Fruit fly (Drosophila melanogaster) whole organism, embryonic: Measurements from ENCODE around the gene CG9171.

Source experiments
- CG10462 ChIP-seq: fragments of 200-800 bp; sonication (Bioruptor generic); optimal IDR thresholded peaks from 2 replicates; lab custom pipeline; 2016; ENCODE audit warnings: missing biosample characterization, missing genetic modification characterization
- CG10979 ChIP-seq: fragments of 200-800 bp; sonication (Bioruptor generic); optimal IDR thresholded peaks from 2 replicates; lab custom pipeline; 2018; ENCODE audit warnings: missing biosample characterization, mild to moderate bottlenecking, missing genetic modification characterization, moderate library complexity
- CG12942 ChIP-seq: fragments of 200-800 bp; sonication (Bioruptor generic); optimal IDR thresholded peaks from 3 replicates; lab custom pipeline; 2016; ENCODE audit warnings: missing biosample characterization, missing genetic modification characterization
- CG13123 ChIP-seq: fragments of 200-800 bp; sonication (Bioruptor generic); optimal IDR thresholded peaks from 2 replicates; lab custom pipeline; 2016; ENCODE audit warnings: missing biosample characterization, missing genetic modification characterization
- CG15479 ChIP-seq: fragments of 200-800 bp; sonication (Bioruptor generic); optimal IDR thresholded peaks from 3 replicates; lab custom pipeline; 2019; ENCODE audit warnings: missing biosample characterization, mild to moderate bottlenecking, missing genetic modification characterization, moderate library complexity
- CG16779 ChIP-seq: fragments of 200-800 bp; sonication (Bioruptor generic); IDR thresholded peaks from 2 replicates; pipeline ENCODE4 v1.3.6; 2022; ENCODE audit warnings: missing biosample characterization, missing genetic modification characterization
- CG16815 ChIP-seq: fragments of 200-800 bp; sonication (Bioruptor generic); optimal IDR thresholded peaks from 3 replicates; lab custom pipeline; 2017; ENCODE audit warnings: missing biosample characterization, mild to moderate bottlenecking, missing genetic modification characterization
- CG16863 ChIP-seq: fragments of 200-800 bp; sonication (Bioruptor generic); optimal IDR thresholded peaks from 3 replicates; lab custom pipeline; 2016; ENCODE audit warnings: missing biosample characterization, missing genetic modification characterization
- CG17568 ChIP-seq: fragments of 200-800 bp; sonication (Bioruptor generic); optimal IDR thresholded peaks from 2 replicates; lab custom pipeline; 2018; ENCODE audit warnings: missing biosample characterization, mild to moderate bottlenecking, missing genetic modification characterization, moderate library complexity
- CG2712 ChIP-seq: fragments of 200-800 bp; optimal IDR thresholded peaks from 3 replicates; lab custom pipeline; 2019; ENCODE audit warnings: missing biosample characterization, mild to moderate bottlenecking, missing genetic modification characterization, moderate library complexity
- CG30020 ChIP-seq: fragments of 200-800 bp; optimal IDR thresholded peaks from 2 replicates; lab custom pipeline; 2019; ENCODE audit warnings: missing biosample characterization, mild to moderate bottlenecking, missing genetic modification characterization, moderate library complexity
- CG4730 ChIP-seq: fragments of 200-800 bp; sonication (Bioruptor generic); IDR thresholded peaks from 2 replicates; pipeline ENCODE4 v1.3.6; 2022; ENCODE audit warnings: missing biosample characterization, missing genetic modification characterization
- CG7357 ChIP-seq: fragments of 200-800 bp; sonication (Bioruptor generic); IDR thresholded peaks from 3 replicates; pipeline ENCODE4 v1.3.6; 2022; ENCODE audit warnings: missing biosample characterization, missing genetic modification characterization
- CG7556 ChIP-seq: fragments of 200-800 bp; sonication (Bioruptor generic); optimal IDR thresholded peaks from 2 replicates; lab custom pipeline; 2017; ENCODE audit warnings: missing biosample characterization, mild to moderate bottlenecking, missing genetic modification characterization
- CG8359 ChIP-seq: fragments of 200-800 bp; sonication (Bioruptor generic); optimal IDR thresholded peaks from 2 replicates; lab custom pipeline; 2017; ENCODE audit warnings: missing biosample characterization, mild to moderate bottlenecking, missing genetic modification characterization, borderline replicate concordance
- CG8924 ChIP-seq: fragments of 200-800 bp; optimal IDR thresholded peaks from 3 replicates; lab custom pipeline; 2019; ENCODE audit warnings: missing biosample characterization, mild to moderate bottlenecking, missing genetic modification characterization, moderate library complexity
- CG9437 ChIP-seq: fragments of 200-800 bp; sonication (Bioruptor generic); optimal IDR thresholded peaks from 2 replicates; lab custom pipeline; 2018; ENCODE audit warnings: missing biosample characterization, mild to moderate bottlenecking, missing genetic modification characterization
- CG9609 ChIP-seq: fragments of 200-800 bp; sonication (Bioruptor generic); optimal IDR thresholded peaks from 3 replicates; lab custom pipeline; 2016; ENCODE audit warnings: missing biosample characterization, missing genetic modification characterization
- Fer3 ChIP-seq: fragments of 200-800 bp; sonication (Bioruptor generic); optimal IDR thresholded peaks from 2 replicates; lab custom pipeline; 2018; ENCODE audit warnings: missing biosample characterization, mild to moderate bottlenecking, missing genetic modification characterization, moderate library complexity
- HLH54F ChIP-seq: fragments of 200-800 bp; sonication (Bioruptor generic); optimal IDR thresholded peaks from 3 replicates; lab custom pipeline; 2016; ENCODE audit warnings: missing biosample characterization, missing genetic modification characterization
- Mad ChIP-seq: fragments of 200-800 bp; sonication (Bioruptor generic); optimal IDR thresholded peaks from 2 replicates; lab custom pipeline; 2016; ENCODE audit warnings: missing biosample characterization, missing genetic modification characterization
- NC2β ChIP-seq: fragments of 200-800 bp; sonication (Bioruptor generic); optimal IDR thresholded peaks from 2 replicates; lab custom pipeline; 2016; ENCODE audit warnings: missing biosample characterization, missing genetic modification characterization
- NFAT ChIP-seq: fragments of 200-800 bp; sonication (Bioruptor generic); IDR thresholded peaks from 2 replicates; pipeline ENCODE4 v1.3.6; 2022; ENCODE audit warnings: missing biosample characterization, missing genetic modification characterization
- Scr ChIP-seq: fragments of 200-800 bp; sonication (Bioruptor generic); IDR thresholded peaks from 2 replicates; pipeline ENCODE4 v1.3.6; 2022; ENCODE audit warnings: missing biosample characterization, missing genetic modification characterization; ENCODE audit not compliant: partially characterized antibody
- Spps ChIP-seq: fragments of 200-800 bp; sonication (Bioruptor generic); optimal IDR thresholded peaks from 2 replicates; lab custom pipeline; 2018; ENCODE audit warnings: missing biosample characterization, mild to moderate bottlenecking, missing genetic modification characterization
- Vsx1 ChIP-seq: fragments of 200-800 bp; sonication (Bioruptor generic); optimal IDR thresholded peaks from 2 replicates; lab custom pipeline; 2017; ENCODE audit warnings: missing biosample characterization, mild to moderate bottlenecking, missing genetic modification characterization, missing genetic modification reagents
- Xbp1 ChIP-seq: fragments of 200-800 bp; sonication (Bioruptor generic); optimal IDR thresholded peaks from 3 replicates; lab custom pipeline; 2016; ENCODE audit warnings: missing biosample characterization, mild to moderate bottlenecking, missing genetic modification characterization
- chif ChIP-seq, 2 experiments: fragments of 200-800 bp; sonication (Bioruptor generic); optimal IDR thresholded peaks; 3 replicates each; lab custom pipeline; 2016; ENCODE audit warnings: missing biosample characterization in 2 of 2, missing genetic modification characterization in 2 of 2
- crc ChIP-seq: fragments of 200-800 bp; sonication (Bioruptor generic); optimal IDR thresholded peaks from 2 replicates; lab custom pipeline; 2016; ENCODE audit warnings: missing biosample characterization, missing genetic modification characterization
- dysf ChIP-seq: fragments of 200-800 bp; sonication (Bioruptor generic); IDR thresholded peaks from 3 replicates; pipeline ENCODE4 v1.3.6; 2022; ENCODE audit warnings: missing biosample characterization, missing genetic modification characterization
- esg ChIP-seq: fragments of 200-800 bp; sonication (Bioruptor generic); conservative IDR thresholded peaks from 2 replicates; pipeline ENCODE4 v1.3.6; 2022; ENCODE audit warnings: missing biosample characterization, missing genetic modification characterization
- fd102C ChIP-seq: fragments of 200-800 bp; sonication (Bioruptor generic); optimal IDR thresholded peaks from 2 replicates; lab custom pipeline; 2018; ENCODE audit warnings: missing biosample characterization, mild to moderate bottlenecking, missing genetic modification characterization, moderate library complexity
- fd3F ChIP-seq: fragments of 200-800 bp; sonication (Bioruptor generic); optimal IDR thresholded peaks from 2 replicates; lab custom pipeline; 2018; ENCODE audit warnings: missing biosample characterization, mild to moderate bottlenecking, missing genetic modification characterization, moderate library complexity
- fru ChIP-seq: fragments of >200 bp; optimal IDR thresholded peaks from 2 replicates; lab custom pipeline; 2017
- her ChIP-seq: fragments of 200-800 bp; sonication (Bioruptor generic); optimal IDR thresholded peaks from 2 replicates; lab custom pipeline; 2016; ENCODE audit warnings: missing biosample characterization, missing genetic modification characterization
- ind ChIP-seq: fragments of 200-800 bp; sonication (Bioruptor generic); optimal IDR thresholded peaks from 3 replicates; lab custom pipeline; 2016; ENCODE audit warnings: missing biosample characterization, missing genetic modification characterization
- lab ChIP-seq: fragments of 200-800 bp; sonication (Bioruptor generic); optimal IDR thresholded peaks from 3 replicates; lab custom pipeline; 2017; ENCODE audit warnings: missing biosample characterization, missing genetic modification characterization, mild to moderate bottlenecking, moderate library complexity, missing genetic modification reagents
- lola ChIP-seq, 3 experiments: fragments of >200 bp in 2 of 3; fragments of 200-800 bp in 1 of 3; sonication (Bioruptor generic) in 1 of 3; optimal IDR thresholded peaks; 2 replicates each; lab custom pipeline; 2017 to 2019; ENCODE audit warnings: missing biosample characterization in 3 of 3, missing genetic modification characterization in 3 of 3, mild to moderate bottlenecking in 1 of 3, moderate library complexity in 1 of 3
- maf-S ChIP-seq: fragments of 200-800 bp; sonication (Bioruptor generic); optimal IDR thresholded peaks from 2 replicates; lab custom pipeline; 2016; ENCODE audit warnings: missing biosample characterization, missing genetic modification characterization
- nau ChIP-seq: fragments of 200-800 bp; sonication (Bioruptor generic); optimal IDR thresholded peaks from 3 replicates; lab custom pipeline; 2017; ENCODE audit warnings: missing biosample characterization, mild to moderate bottlenecking, missing genetic modification characterization, missing genetic modification reagents
- nmo ChIP-seq: fragments of 200-800 bp; sonication (Bioruptor generic); optimal IDR thresholded peaks from 2 replicates; lab custom pipeline; 2018; ENCODE audit warnings: missing biosample characterization, mild to moderate bottlenecking, missing genetic modification characterization, moderate library complexity
- oc ChIP-seq: fragments of 200-800 bp; sonication (Bioruptor generic); optimal IDR thresholded peaks from 2 replicates; lab custom pipeline; 2018; ENCODE audit warnings: missing biosample characterization, mild to moderate bottlenecking, missing genetic modification characterization, moderate library complexity
- p53 ChIP-seq: fragments of 200-800 bp; sonication (Bioruptor generic); optimal IDR thresholded peaks from 2 replicates; lab custom pipeline; 2016; ENCODE audit warnings: missing biosample characterization, missing genetic modification characterization
- peb ChIP-seq: fragments of 200-800 bp; sonication (Bioruptor generic); IDR thresholded peaks from 2 replicates; pipeline ENCODE4 v1.3.6; 2022; ENCODE audit warnings: missing biosample characterization, missing genetic modification characterization
- row ChIP-seq: fragments of 200-800 bp; sonication (Bioruptor generic); IDR thresholded peaks from 3 replicates; pipeline ENCODE4 v1.3.6; 2022; ENCODE audit warnings: missing biosample characterization, missing genetic modification characterization
- sc ChIP-seq, 3 experiments: fragments of >200 bp in 2 of 3; fragments of 200-800 bp in 1 of 3; sonication (Bioruptor generic) in 1 of 3; optimal IDR thresholded peaks; 2 replicates in 2 of 3; 3 replicates in 1 of 3; lab custom pipeline; 2017; ENCODE audit warnings: mild to moderate bottlenecking in 1 of 3, missing biosample characterization in 1 of 3, missing genetic modification characterization in 1 of 3, missing genetic modification reagents in 1 of 3
- sens ChIP-seq: fragments of 200-800 bp; sonication (Bioruptor generic); peaks from one replicate; lab custom pipeline; 2016; ENCODE audit warnings: missing biosample characterization, missing genetic modification characterization
- sr ChIP-seq: fragments of 200-800 bp; sonication (Bioruptor generic); IDR thresholded peaks from 3 replicates; pipeline ENCODE4 v1.3.6; 2022; ENCODE audit warnings: missing biosample characterization, missing genetic modification characterization
- ssp ChIP-seq: fragments of 200-800 bp; sonication (Bioruptor generic); IDR thresholded peaks from 2 replicates; pipeline ENCODE4 v1.3.6; 2022; ENCODE audit warnings: missing biosample characterization, missing genetic modification characterization
- wor ChIP-seq: fragments of 200-800 bp; sonication (Bioruptor generic); IDR thresholded peaks from 2 replicates; pipeline ENCODE4 v1.3.6; 2022; ENCODE audit warnings: missing biosample characterization, missing genetic modification characterization

Gene CG9171

dm6 chr2L:5743537-5744148 lies 56.4 kb downstream of the CG9171 start (continued):
- TF ChIP-seq NFAT (GFP tag; lab: Robert Waterston, UW) (no peak), CG10462 (GFP tag; lab: Kevin White, UChicago) (no peak), sens (GFP tag; lab: Kevin White, UChicago) (peak; percentile 73), sr (GFP tag; lab: Robert Waterston, UW) (no peak), Fer3 (tag; lab: Kevin White, UChicago) (no peak), CG10979 (tag; lab: Kevin White, UChicago) (no peak), CG8924 (tag; lab: Kevin White, UChicago) (peak; percentile 33), sc (optimal IDR thresholded peaks at IDR 0.05; lab: Kevin White, UChicago) (no peak), sc (GFP tag; optimal IDR thresholded peaks at IDR 0.05; lab: Kevin White, UChicago) (no peak), oc (tag; lab: Kevin White, UChicago) (no peak), dysf (GFP tag; lab: Robert Waterston, UW) (peak; percentile 32; the same call in 1 of the 3 replicates), CG9609 (GFP tag; lab: Kevin White, UChicago) (no peak), esg (GFP tag; lab: Robert Waterston, UW) (0 out of 2 replicates have a peak, but pooled peaks have one; percentile 12), CG30020 (tag; lab: Kevin White, UChicago) (no peak), CG9437 (GFP tag; lab: Kevin White, UChicago) (peak; percentile 12), ssp (no peak), CG8359 (no peak), fru (lab: Kevin White, UChicago) (no peak), CG13123 (GFP tag; lab: Kevin White, UChicago) (no peak), peb (GFP tag; lab: Robert Waterston, UW) (no peak), CG7357 (GFP tag; lab: Robert Waterston, UW) (no peak), CG16863 (GFP tag; lab: Kevin White, UChicago) (no peak), CG16779 (GFP tag; lab: Robert Waterston, UW) (no peak), CG16815 (no peak), lab (GFP tag; lab: Kevin White, UChicago) (peak; percentile 45), CG7556 (GFP tag; lab: Kevin White, UChicago) (peak; percentile 16), Vsx1 (GFP tag; lab: Kevin White, UChicago) (no peak), nau (GFP tag; lab: Kevin White, UChicago) (no peak), Scr (no peak), CG12942 (no peak), her (no peak), crc (GFP tag; lab: Kevin White, UChicago) (no peak), wor (GFP tag; lab: Robert Waterston, UW) (no peak), Spps (tag; lab: Kevin White, UChicago) (no peak), Xbp1 (GFP tag; lab: Kevin White, UChicago) (peak; percentile 28), chif (GFP tag; optimal IDR thresholded peaks at IDR 0.05; lab: Kevin White, UChicago) (no peak), CG15479 (no peak), ind (GFP tag; lab: Kevin White, UChicago) (no peak), maf-S (no peak), CG17568 (GFP tag; lab: Kevin White, UChicago) (peak; percentile 1), lola (GFP tag; optimal IDR thresholded peaks at IDR 0.05; lab: Kevin White, UChicago) (no peak), row (GFP tag; lab: Robert Waterston, UW) (no peak), fd3F (GFP tag; lab: Kevin White, UChicago) (no peak), CG4730 (GFP tag; lab: Robert Waterston, UW) (no peak; the same call in 1 of the 2 replicates), HLH54F (GFP tag; lab: Kevin White, UChicago) (no peak), nmo (GFP tag; lab: Kevin White, UChicago) (no peak), fd102C (GFP tag; lab: Kevin White, UChicago) (no peak), CG2712 (tag; lab: Kevin White, UChicago) (peak; percentile 10), NC2β (GFP tag; lab: Kevin White, UChicago) (no peak), p53 (GFP tag; lab: Kevin White, UChicago) (no peak), Mad (GFP tag; lab: Kevin White, UChicago) (no peak)
